Worm (Caenorhabditis elegans) whole organism, L3 larva: Measurements from ENCODE around the gene F18C5.10.

Source experiments
- R02D3.7 ChIP-seq: fragments of 150-350 bp; optimal IDR thresholded peaks from 2 replicates; lab custom pipeline; 2014; ENCODE audit warnings: missing biosample characterization, missing genetic modification characterization
- ZK546.5 ChIP-seq: sonication (generic microtip); optimal IDR thresholded peaks from 2 replicates; lab custom pipeline; 2017; ENCODE audit warnings: missing biosample characterization, missing genetic modification characterization
- aly-2 ChIP-seq: fragments of 150-350 bp; optimal IDR thresholded peaks from 2 replicates; lab custom pipeline; 2014; ENCODE audit warnings: missing biosample characterization, missing genetic modification characterization
- ama-1 ChIP-seq: fragments of 150-350 bp; optimal IDR thresholded peaks from 2 replicates; lab custom pipeline; 2018
- ceh-16 ChIP-seq: sonication (generic microtip); optimal IDR thresholded peaks from 2 replicates; lab custom pipeline; 2017; ENCODE audit warnings: missing biosample characterization, missing genetic modification characterization
- ceh-28 ChIP-seq: fragments of 150-350 bp; optimal IDR thresholded peaks from 2 replicates; lab custom pipeline; 2014; ENCODE audit warnings: missing biosample characterization, missing genetic modification reagents, missing genetic modification characterization
- ceh-9 ChIP-seq: sonication (generic microtip); optimal IDR thresholded peaks from 2 replicates; lab custom pipeline; 2018; ENCODE audit warnings: missing biosample characterization, missing genetic modification characterization
- egl-27 ChIP-seq: sonication (generic microtip); optimal IDR thresholded peaks from 4 replicates; lab custom pipeline; 2017; ENCODE audit warnings: missing biosample characterization, missing genetic modification reagents, missing genetic modification characterization
- egl-5 ChIP-seq: fragments of 150-350 bp; optimal IDR thresholded peaks from 2 replicates; lab custom pipeline; 2017; ENCODE audit warnings: missing biosample characterization, missing genetic modification reagents, missing genetic modification characterization, inconsistent platforms
- elt-2 ChIP-seq: sonication (generic microtip); optimal IDR thresholded peaks from 2 replicates; lab custom pipeline; 2016; ENCODE audit warnings: missing genetic modification reagents, mild to moderate bottlenecking, missing genetic modification characterization, missing compliant biosample characterization
- elt-3 ChIP-seq, 3 experiments: fragments of 150-350 bp in 1 of 3; sonication (generic microtip) in 2 of 3; optimal IDR thresholded peaks; 2 replicates in 2 of 3; 4 replicates in 1 of 3; lab custom pipeline; 2014 to 2017; ENCODE audit warnings: missing biosample characterization in 3 of 3, missing genetic modification characterization in 3 of 3
- fkh-2 ChIP-seq: fragments of 150-350 bp; optimal IDR thresholded peaks from 2 replicates; lab custom pipeline; 2014; ENCODE audit warnings: missing biosample characterization, missing genetic modification reagents, missing genetic modification characterization
- fos-1 ChIP-seq: fragments of 150-350 bp; optimal IDR thresholded peaks from 2 replicates; lab custom pipeline; 2014; ENCODE audit warnings: missing biosample characterization, missing genetic modification characterization
- hmg-11 ChIP-seq: sonication (generic microtip); optimal IDR thresholded peaks from 2 replicates; lab custom pipeline; 2016; ENCODE audit warnings: missing genetic modification characterization, missing compliant biosample characterization
- jun-1 ChIP-seq: fragments of 150-350 bp; optimal IDR thresholded peaks from 2 replicates; lab custom pipeline; 2014; ENCODE audit warnings: missing biosample characterization, missing genetic modification reagents, missing genetic modification characterization
- lin-15B ChIP-seq: fragments of 150-350 bp; optimal IDR thresholded peaks from 2 replicates; lab custom pipeline; 2014; ENCODE audit warnings: missing biosample characterization, missing genetic modification characterization
- lsy-12 ChIP-seq: sonication (generic microtip); optimal IDR thresholded peaks from 2 replicates; lab custom pipeline; 2016; ENCODE audit warnings: mild to moderate bottlenecking, missing genetic modification characterization, missing compliant biosample characterization
- mdl-1 ChIP-seq: fragments of 150-350 bp; optimal IDR thresholded peaks from 2 replicates; lab custom pipeline; 2014; ENCODE audit warnings: missing biosample characterization, missing genetic modification characterization
- nfya-1 ChIP-seq: sonication (generic microtip); optimal IDR thresholded peaks from 2 replicates; lab custom pipeline; 2017; ENCODE audit warnings: missing genetic modification characterization, mild to moderate bottlenecking, missing compliant biosample characterization, antibody characterized with exemption, moderate library complexity; ENCODE audit not compliant: insufficient read depth
- nhr-11 ChIP-seq: fragments of 150-350 bp; optimal IDR thresholded peaks from 2 replicates; lab custom pipeline; 2014; ENCODE audit warnings: missing biosample characterization, missing genetic modification characterization
- nhr-23 ChIP-seq: fragments of 150-350 bp; optimal IDR thresholded peaks from 2 replicates; lab custom pipeline; 2014; ENCODE audit warnings: missing biosample characterization, missing genetic modification reagents, missing genetic modification characterization
- nhr-28 ChIP-seq: fragments of 150-350 bp; optimal IDR thresholded peaks from 2 replicates; lab custom pipeline; 2014; ENCODE audit warnings: missing biosample characterization, missing genetic modification characterization
- nhr-43 ChIP-seq: sonication (generic microtip); optimal IDR thresholded peaks from 2 replicates; lab custom pipeline; 2016; ENCODE audit warnings: mild to moderate bottlenecking, missing genetic modification characterization, missing compliant biosample characterization; ENCODE audit not compliant: poor library complexity, severe bottlenecking
- nhr-67 ChIP-seq: fragments of 150-350 bp; optimal IDR thresholded peaks from 2 replicates; lab custom pipeline; 2014; ENCODE audit warnings: missing biosample characterization, missing genetic modification characterization
- nhr-76 ChIP-seq: fragments of 150-350 bp; sonication (generic microtip); optimal IDR thresholded peaks from 5 replicates; lab custom pipeline; 2014; ENCODE audit warnings: missing biosample characterization, missing genetic modification characterization
- nhr-77 ChIP-seq: fragments of 150-350 bp; optimal IDR thresholded peaks from 2 replicates; lab custom pipeline; 2014; ENCODE audit warnings: missing biosample characterization, missing genetic modification characterization
- sea-2 ChIP-seq: fragments of 150-350 bp; sonication (generic microtip); optimal IDR thresholded peaks from 4 replicates; lab custom pipeline; 2014; ENCODE audit warnings: missing biosample characterization, missing genetic modification reagents, missing genetic modification characterization
- skn-1 ChIP-seq: fragments of 150-350 bp; optimal IDR thresholded peaks from 2 replicates; lab custom pipeline; 2014; ENCODE audit warnings: missing biosample characterization, missing genetic modification characterization
- snpc-4 ChIP-seq: fragments of 150-350 bp; optimal IDR thresholded peaks from 2 replicates; lab custom pipeline; 2014; ENCODE audit warnings: missing biosample characterization, missing genetic modification characterization
- tbx-2 ChIP-seq: sonication (generic microtip); optimal IDR thresholded peaks from 2 replicates; lab custom pipeline; 2016; ENCODE audit warnings: mild to moderate bottlenecking, missing genetic modification characterization, missing compliant biosample characterization
- unc-39 ChIP-seq: sonication (generic microtip); optimal IDR thresholded peaks from 4 replicates; lab custom pipeline; 2017; ENCODE audit warnings: missing biosample characterization, missing genetic modification characterization
- unc-62 ChIP-seq: fragments of 150-350 bp; sonication (generic microtip); optimal IDR thresholded peaks from 4 replicates; lab custom pipeline; 2014; ENCODE audit warnings: missing biosample characterization, missing genetic modification reagents, missing genetic modification characterization
- zag-1 ChIP-seq: fragments of 150-350 bp; optimal IDR thresholded peaks from 2 replicates; lab custom pipeline; 2014; ENCODE audit warnings: missing biosample characterization, missing genetic modification characterization
- ztf-11 ChIP-seq: fragments of 150-350 bp; optimal IDR thresholded peaks from 2 replicates; lab custom pipeline; 2014; ENCODE audit warnings: missing biosample characterization, missing genetic modification characterization
- ztf-4 ChIP-seq: fragments of 150-350 bp; optimal IDR thresholded peaks from 2 replicates; lab custom pipeline; 2014; ENCODE audit warnings: missing biosample characterization, missing genetic modification characterization

The F18C5.10 gene

DNA sequence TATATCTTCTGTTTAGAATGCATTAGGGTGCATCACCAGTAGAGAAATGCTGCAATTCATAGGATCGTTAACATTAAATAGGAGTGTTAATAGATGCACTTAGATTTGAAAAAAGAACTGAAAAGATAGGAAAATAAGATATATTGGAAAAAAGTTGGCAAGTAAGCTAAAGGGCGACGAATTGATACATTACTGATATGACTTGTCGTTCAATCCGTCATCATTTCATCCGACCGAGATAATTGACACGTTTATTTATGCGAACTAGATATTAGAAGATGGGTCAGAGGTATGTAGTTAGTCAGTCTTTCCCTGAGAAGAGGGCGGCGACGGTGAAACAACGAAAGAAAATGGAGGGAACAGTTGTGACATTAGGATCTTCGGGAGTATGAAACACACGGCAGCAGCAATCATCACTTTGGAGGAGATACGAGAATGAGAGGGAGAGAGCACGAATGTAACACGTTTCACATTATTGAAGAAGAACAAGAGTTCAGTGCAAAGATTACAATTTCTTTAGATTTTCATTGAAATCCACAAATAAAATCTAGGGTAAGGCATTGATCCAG, 16.3 kb downstream of the F18C5.10 start, which contains the start of gene lron-15:
Gene lron-15, minus strand, starts transcription at position 51 of the 569 bp plus-strand sequence.
- no peak for TF ChIP-seq nfya-1 (tag; lab: Kevin White, UChicago)
- TF ChIP-seq unc-62 (GFP tag; lab: Kevin White, UChicago) = no peak
- TF ChIP-seq elt-2 = no peak
- no peak for TF ChIP-seq fos-1 (tag; lab: Kevin White, UChicago)
- TF ChIP-seq unc-39 (tag; lab: Kevin White, UChicago) = no peak
- TF ChIP-seq nhr-23 = no peak
- TF ChIP-seq R02D3.7 (tag; lab: Kevin White, UChicago) = no peak
- no peak for TF ChIP-seq ceh-16 (tag; lab: Kevin White, UChicago)
- TF ChIP-seq sea-2 (GFP tag; lab: Kevin White, UChicago) = no peak
- TF ChIP-seq egl-5 = no peak
- no peak for TF ChIP-seq nhr-28 (tag; lab: Kevin White, UChicago)
- TF ChIP-seq fkh-2 (tag; lab: Kevin White, UChicago) = no peak
- TF ChIP-seq ztf-11 (tag; lab: Kevin White, UChicago) = no peak
- no peak for TF ChIP-seq skn-1
- TF ChIP-seq tbx-2 (tag; lab: Kevin White, UChicago) = no peak
- TF ChIP-seq nhr-77 (tag; lab: Kevin White, UChicago) = no peak
- TF ChIP-seq ceh-9 = no peak

DNA sequence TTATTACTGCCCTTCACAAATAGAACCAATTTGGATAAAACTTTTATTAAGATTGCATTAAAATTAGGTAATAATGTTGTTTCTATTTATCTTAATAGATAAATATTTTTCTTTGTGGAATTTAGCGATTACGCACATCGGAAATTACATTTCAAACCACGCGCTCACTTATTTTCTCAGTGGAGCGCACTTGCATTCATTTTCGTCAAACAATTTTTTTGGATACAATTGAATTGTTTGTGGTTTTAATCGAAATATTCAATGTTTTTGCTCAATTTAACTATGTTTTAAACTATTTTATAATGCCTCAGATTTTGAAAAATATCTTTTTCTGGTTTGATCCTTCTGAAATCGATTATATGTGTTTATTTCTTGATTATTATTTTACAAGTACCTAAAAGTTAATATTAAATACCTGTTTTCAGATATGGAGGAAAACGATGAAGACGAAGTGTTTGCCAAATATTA, 25.3 kb downstream of the F18C5.10 start, which contains the start of gene utp-20:
Gene utp-20, plus strand, starts transcription at position 418 of the 468 bp plus-strand sequence.
- TF ChIP-seq lin-15B (tag; lab: Kevin White, UChicago) (peak; percentile 59), nhr-23 (peak; percentile 49), mdl-1 (tag; lab: Kevin White, UChicago) (no peak), ZK546.5 (tag; lab: Kevin White, UChicago) (no peak), snpc-4 (tag; lab: Kevin White, UChicago) (peak; percentile 42), ceh-28 (no peak), nhr-28 (tag; lab: Kevin White, UChicago) (no peak), nfya-1 (tag; lab: Kevin White, UChicago) (peak; percentile 58), jun-1 (no peak), skn-1 (peak; percentile 31)

DNA sequence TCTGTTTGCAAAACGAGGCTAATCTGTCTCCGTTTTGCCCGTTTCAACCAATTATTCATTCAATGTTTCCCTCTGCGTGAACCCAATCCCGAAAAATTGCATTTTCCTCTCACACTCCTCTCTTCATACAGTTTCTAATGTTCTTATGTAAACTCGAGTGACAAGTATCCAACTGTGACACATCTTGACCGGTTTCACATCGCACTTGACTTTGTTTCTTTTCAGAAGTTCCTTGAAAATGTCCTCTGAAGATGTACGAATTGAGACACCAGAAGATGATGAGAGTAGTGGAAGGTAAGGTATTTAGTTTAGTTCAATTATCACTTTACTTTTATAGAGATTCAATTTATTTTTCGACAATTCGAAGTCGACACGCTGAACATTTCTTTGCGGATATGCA, 29.3 kb downstream of the F18C5.10 start, which contains the start of gene abcx-1:
Gene abcx-1, plus strand, starts transcription at position 224 of the 400 bp plus-strand sequence.
- TF ChIP-seq aly-2 (tag; lab: Kevin White, UChicago) (no peak), nhr-67 (tag; lab: Kevin White, UChicago) (no peak), ztf-4 (tag; lab: Kevin White, UChicago) (no peak), ceh-9 (no peak), nhr-11 (tag; lab: Kevin White, UChicago) (no peak), zag-1 (no peak), ceh-28 (no peak), fkh-2 (tag; lab: Kevin White, UChicago) (no peak), R02D3.7 (tag; lab: Kevin White, UChicago) (no peak)

DNA sequence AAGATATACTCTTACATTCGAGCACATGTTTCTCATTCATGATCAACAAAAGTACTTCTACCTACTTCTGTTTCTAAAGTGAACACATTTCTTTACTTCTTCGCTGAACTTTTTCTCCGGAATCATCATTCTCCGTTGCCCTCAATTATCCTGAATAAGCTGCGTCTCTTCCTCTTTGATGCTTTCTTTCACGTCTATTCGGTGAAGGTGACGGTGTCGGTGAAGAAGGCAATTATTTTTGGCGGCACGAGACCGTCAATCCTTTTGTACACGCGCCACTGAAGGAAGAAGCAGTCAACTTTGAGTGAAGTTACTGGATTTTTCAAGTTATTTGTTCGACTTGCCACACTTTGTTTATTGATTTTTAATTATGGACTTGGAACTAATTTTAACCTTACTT, 29.7 kb downstream of the F18C5.10 start, which contains the start of gene abch-1:
Gene abch-1, minus strand, starts transcription at position 101 of the 400 bp plus-strand sequence.
- TF ChIP-seq lsy-12 (tag; lab: Kevin White, UChicago) (no peak), egl-5 (no peak), nfya-1 (tag; lab: Kevin White, UChicago) (no peak), sea-2 (GFP tag; lab: Kevin White, UChicago) (no peak), ztf-4 (tag; lab: Kevin White, UChicago) (no peak), hmg-11 (tag; lab: Kevin White, UChicago) (no peak), elt-3 (tag; optimal IDR thresholded peaks at IDR 0.05; lab: Kevin White, UChicago) (no peak), nhr-11 (tag; lab: Kevin White, UChicago) (no peak), egl-27 (tag; lab: Kevin White, UChicago) (no peak), ceh-16 (tag; lab: Kevin White, UChicago) (no peak), ama-1 (no peak), unc-62 (GFP tag; lab: Kevin White, UChicago) (no peak), nhr-76 (tag; lab: Kevin White, UChicago) (no peak), lin-15B (tag; lab: Kevin White, UChicago) (no peak), ZK546.5 (tag; lab: Kevin White, UChicago) (no peak), nhr-43 (tag; lab: Kevin White, UChicago) (no peak)
